Fruit fly (Drosophila melanogaster): ENCODE measurements around the gene Qsox3.

The Qsox3 gene

DNA sequence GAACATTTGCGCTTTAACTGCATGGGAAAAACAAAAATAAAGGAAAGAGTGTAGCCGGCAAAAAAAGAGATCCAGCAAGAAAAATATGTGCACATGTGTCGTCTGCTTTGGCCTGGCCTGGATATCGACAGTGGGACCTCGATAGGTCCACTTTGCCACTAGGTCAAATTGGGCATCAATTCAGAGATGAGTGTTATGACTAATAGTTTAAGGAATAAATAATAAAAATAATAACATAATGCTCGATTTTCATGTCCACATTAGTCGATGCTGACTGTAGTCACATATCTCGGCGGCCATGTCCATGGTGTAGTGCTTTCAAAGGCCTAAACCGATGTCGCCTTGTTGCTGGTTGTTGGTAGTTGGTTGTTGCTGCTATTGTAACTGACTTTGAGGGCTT, 14.1 kb upstream of the Qsox3 start (continued):
- TF ChIP-seq esn (GFP tag; optimal IDR thresholded peaks at IDR 0.05) (peak; percentile 91), CG34406 (GFP tag; optimal IDR thresholded peaks at IDR 0.05) (peak; percentile 87), fd59A (GFP tag; optimal IDR thresholded peaks at IDR 0.05) (peak; percentile 94), CG6792 (GFP tag; optimal IDR thresholded peaks at IDR 0.05) (peak; percentile 93), Lpt (GFP tag; optimal IDR thresholded peaks at IDR 0.05) (peak; percentile 93), CG32006 (GFP tag; optimal IDR thresholded peaks at IDR 0.05) (peak; percentile 96), cyc (GFP tag; optimal IDR thresholded peaks at IDR 0.05) (peak; percentile 85), Eip78C (GFP tag) (peak; percentile 98), CG1621 (tag; optimal IDR thresholded peaks at IDR 0.05) (peak; percentile 96), acj6 (GFP tag; optimal IDR thresholded peaks at IDR 0.05) (peak; percentile 96), Eip75B (GFP tag; optimal IDR thresholded peaks at IDR 0.05) (peak; percentile 95), dac (GFP tag; optimal IDR thresholded peaks at IDR 0.05) (peak; percentile 90), CG11902 (GFP tag; optimal IDR thresholded peaks at IDR 0.05) (peak; percentile 81), salr (GFP tag; optimal IDR thresholded peaks at IDR 0.05) (peak; percentile 93), CG11294 (GFP tag; IDR thresholded peaks at IDR 0.05) (peak; percentile 91), CG6163 (GFP tag; IDR thresholded peaks at IDR 0.05) (peak; percentile 98), spab (GFP tag; optimal IDR thresholded peaks at IDR 0.05) (peak; percentile 95), topi (GFP tag; optimal IDR thresholded peaks at IDR 0.05) (peak; percentile 88), Met (GFP tag; optimal IDR thresholded peaks at IDR 0.05) (peak; percentile 90), Ets96B (tag; optimal IDR thresholded peaks at IDR 0.05) (peak; percentile 95), CG9139 (GFP tag; optimal IDR thresholded peaks at IDR 0.05) (peak; percentile 93), CG31627 (GFP tag; optimal IDR thresholded peaks at IDR 0.05) (peak; percentile 87)

DNA sequence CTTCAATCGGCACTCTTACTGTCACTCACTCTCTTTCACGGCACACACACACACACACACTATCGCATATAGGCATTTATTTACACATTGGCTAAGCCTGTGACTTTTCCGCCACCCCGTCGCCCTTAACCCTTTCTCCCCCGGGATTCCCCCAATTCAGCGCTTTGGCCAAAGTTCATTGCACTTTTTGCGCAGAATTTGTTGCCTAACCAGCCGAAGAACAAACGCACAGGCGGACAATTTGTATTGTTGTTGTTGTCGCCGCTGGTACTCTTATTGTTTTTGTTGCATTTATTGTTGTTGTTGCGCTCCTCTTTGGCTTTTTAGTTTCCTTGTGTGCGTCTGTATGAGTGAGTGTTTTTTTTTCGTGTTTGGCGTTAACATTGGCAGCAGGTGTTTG, 12.9 kb upstream of the Qsox3 start:
- TF ChIP-seq CG4318 (GFP tag; optimal IDR thresholded peaks at IDR 0.05) (no peak), Met (GFP tag; optimal IDR thresholded peaks at IDR 0.05) (no peak), Eip93F (GFP tag; optimal IDR thresholded peaks at IDR 0.05) (no peak), ss (GFP tag; optimal IDR thresholded peaks at IDR 0.05) (no peak), Sox14 (GFP tag; optimal IDR thresholded peaks at IDR 0.05) (no peak)

DNA sequence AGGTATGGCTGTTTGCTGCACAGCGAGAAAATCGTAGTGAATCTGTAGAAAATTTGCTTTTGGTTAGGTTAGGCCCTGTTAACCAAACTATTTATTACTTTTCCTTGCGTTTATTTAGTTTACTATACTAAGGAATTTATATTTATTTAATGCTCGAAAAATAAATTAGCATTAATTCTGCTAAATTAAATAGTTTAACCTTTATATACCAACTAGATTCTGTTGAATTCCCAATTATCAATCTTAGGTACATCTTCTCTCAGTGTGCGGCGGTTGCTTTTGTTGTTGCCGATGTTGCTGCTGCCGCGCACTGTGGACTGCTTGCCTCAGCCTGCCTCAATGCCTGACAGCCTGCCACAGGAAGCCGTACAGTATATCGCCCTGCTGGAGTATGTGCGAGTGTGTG, 12.4 kb upstream of the Qsox3 start:
- TF ChIP-seq dac (GFP tag; optimal IDR thresholded peaks at IDR 0.05) (peak; percentile 12), lz (GFP tag; optimal IDR thresholded peaks at IDR 0.05) (peak; percentile 56), net (GFP tag; optimal IDR thresholded peaks at IDR 0.05) (peak; percentile 50), CG6792 (GFP tag; optimal IDR thresholded peaks at IDR 0.05) (peak; percentile 60), CG8119 (GFP tag; IDR thresholded peaks at IDR 0.05) (peak; percentile 69; the same call in 2 of the 3 replicates), CG31627 (GFP tag; optimal IDR thresholded peaks at IDR 0.05) (peak; percentile 41), CG6163 (GFP tag; IDR thresholded peaks at IDR 0.05) (peak; percentile 72), Eip78C (GFP tag) (peak; percentile 92), fd85E (GFP tag; optimal IDR thresholded peaks at IDR 0.05) (no peak), Sox14 (GFP tag; optimal IDR thresholded peaks at IDR 0.05) (peak; percentile 59), Hr39 (GFP tag; optimal IDR thresholded peaks at IDR 0.05) (peak; percentile 44), CG9139 (GFP tag; optimal IDR thresholded peaks at IDR 0.05) (peak; percentile 31), cyc (GFP tag; optimal IDR thresholded peaks at IDR 0.05) (peak; percentile 60), CG6854 (GFP tag; optimal IDR thresholded peaks at IDR 0.05) (peak; percentile 17), CG10631 (GFP tag; optimal IDR thresholded peaks at IDR 0.05) (peak; percentile 71), CG6276 (GFP tag; optimal IDR thresholded peaks at IDR 0.05) (peak; percentile 54), acj6 (GFP tag; optimal IDR thresholded peaks at IDR 0.05) (peak; percentile 57), CG1621 (tag; optimal IDR thresholded peaks at IDR 0.05) (peak; percentile 47), CG10669 (GFP tag; optimal IDR thresholded peaks at IDR 0.05) (peak; percentile 82), CG34406 (GFP tag; optimal IDR thresholded peaks at IDR 0.05) (peak; percentile 40), Eip75B (GFP tag; optimal IDR thresholded peaks at IDR 0.05) (peak; percentile 73), fkh (GFP tag; optimal IDR thresholded peaks at IDR 0.05) (no peak), fd59A (GFP tag; optimal IDR thresholded peaks at IDR 0.05) (peak; percentile 64), ss (GFP tag; optimal IDR thresholded peaks at IDR 0.05) (peak; percentile 66 to 74), salr (GFP tag; optimal IDR thresholded peaks at IDR 0.05) (peak in 1 of 2 experiments; percentile 54), eg (GFP tag; IDR thresholded peaks at IDR 0.05) (peak; percentile 34; the same call in 1 of the 3 replicates), CG16779 (tag; optimal IDR thresholded peaks at IDR 0.05) (peak; percentile 51), Blimp-1 (GFP tag; optimal IDR thresholded peaks at IDR 0.05) (no peak), Ets21C (GFP tag; optimal IDR thresholded peaks at IDR 0.05) (no peak), OdsH (GFP tag; optimal IDR thresholded peaks at IDR 0.05) (peak; percentile 68), vri (GFP tag; optimal IDR thresholded peaks at IDR 0.05) (no peak), spab (GFP tag; optimal IDR thresholded peaks at IDR 0.05) (peak; percentile 65), Met (GFP tag; optimal IDR thresholded peaks at IDR 0.05) (peak; percentile 55), CG3919 (GFP tag; optimal IDR thresholded peaks at IDR 0.05) (peak; percentile 77), Hr4 (GFP tag; optimal IDR thresholded peaks at IDR 0.05) (peak; percentile 54), CG6808 (GFP tag; optimal IDR thresholded peaks at IDR 0.05) (peak; percentile 87)

Data from whole organism, prepupa.